Worm (Caenorhabditis elegans) whole organism, L4 larva: ENCODE results near the gene ech-6.

Source experiments
- D1046.2 ChIP-seq: fragments of 200-800 bp; sonication (Bioruptor generic); IDR thresholded peaks from 2 replicates; pipeline ENCODE4 v1.3.6; 2022; ENCODE audit warnings: missing genetic modification characterization, missing compliant biosample characterization
- F10B5.3 ChIP-seq: sonication (generic microtip); optimal IDR thresholded peaks from 2 replicates; lab custom pipeline; 2016; ENCODE audit warnings: mild to moderate bottlenecking, missing genetic modification characterization, missing compliant biosample characterization
- F44E2.7 ChIP-seq: fragments of 200-800 bp; sonication (Bioruptor generic); IDR thresholded peaks from 2 replicates; pipeline ENCODE4 v2.1.2; 2022; ENCODE audit warnings: missing genetic modification characterization, missing compliant biosample characterization
- T26A8.4 ChIP-seq: fragments of 200-800 bp; sonication (Bioruptor generic); IDR thresholded peaks from 2 replicates; pipeline ENCODE4 v1.3.6; 2022; ENCODE audit warnings: missing genetic modification characterization, missing compliant biosample characterization
- Y5F2A.4 ChIP-seq: fragments of 200-800 bp; sonication (Bioruptor generic); optimal IDR thresholded peaks from 2 replicates; lab custom pipeline; 2018; ENCODE audit warnings: mild to moderate bottlenecking, missing genetic modification characterization, missing compliant biosample characterization
- Y75B8A.6 ChIP-seq: fragments of 200-800 bp; sonication (Bioruptor generic); IDR thresholded peaks from 2 replicates; pipeline ENCODE4 v1.3.6; 2022; ENCODE audit warnings: missing genetic modification reagents, missing genetic modification characterization, missing compliant biosample characterization
- ZK546.5 ChIP-seq, 2 experiments: sonication (generic microtip); optimal IDR thresholded peaks; 2 replicates each; lab custom pipeline; 2017; ENCODE audit warnings: missing biosample characterization in 2 of 2, missing genetic modification characterization in 2 of 2
- aha-1 ChIP-seq: fragments of 150-350 bp; peaks from one replicate; lab custom pipeline; 2014; ENCODE audit warnings: missing biosample characterization, missing genetic modification characterization
- ama-1 ChIP-seq: fragments of 150-350 bp; optimal IDR thresholded peaks from 2 replicates; lab custom pipeline; 2014; ENCODE audit warnings: inconsistent platforms, mixed read lengths
- arid-1 ChIP-seq: fragments of 200-800 bp; sonication (Bioruptor generic); conservative IDR thresholded peaks from 2 replicates; pipeline ENCODE4 v1.3.6; 2022; ENCODE audit warnings: missing genetic modification reagents, missing genetic modification characterization, missing compliant biosample characterization
- attf-4 ChIP-seq: sonication (generic microtip); optimal IDR thresholded peaks from 3 replicates; lab custom pipeline; 2017; ENCODE audit warnings: missing biosample characterization, missing genetic modification characterization
- ceh-32 ChIP-seq: sonication (generic microtip); optimal IDR thresholded peaks from 2 replicates; lab custom pipeline; 2016; ENCODE audit warnings: mild to moderate bottlenecking, missing genetic modification characterization, missing compliant biosample characterization; ENCODE audit not compliant: poor library complexity
- ceh-44 ChIP-seq: fragments of 200-800 bp; sonication (Bioruptor generic); IDR thresholded peaks from 2 replicates; pipeline ENCODE4 v1.3.6; 2022; ENCODE audit warnings: missing genetic modification reagents, missing genetic modification characterization, missing compliant biosample characterization
- ceh-62 ChIP-seq: sonication (generic microtip); optimal IDR thresholded peaks from 2 replicates; lab custom pipeline; 2017; ENCODE audit warnings: missing biosample characterization, missing genetic modification characterization
- daf-12 ChIP-seq: fragments of 150-350 bp; optimal IDR thresholded peaks from 2 replicates; lab custom pipeline; 2014; ENCODE audit warnings: missing biosample characterization, missing genetic modification reagents, missing genetic modification characterization
- daf-16 ChIP-seq, 3 experiments: sonication (generic microtip); optimal IDR thresholded peaks; 2 replicates each; lab custom pipeline; 2016 to 2017; ENCODE audit warnings: missing genetic modification characterization in 3 of 3, missing genetic modification reagents in 3 of 3, mild to moderate bottlenecking in 2 of 3, missing compliant biosample characterization in 2 of 3, missing biosample characterization in 1 of 3, moderate library complexity in 1 of 3
- daf-8 ChIP-seq: fragments of 200-800 bp; sonication (Bioruptor generic); IDR thresholded peaks from 2 replicates; pipeline ENCODE4 v1.3.6; 2022; ENCODE audit warnings: missing genetic modification characterization, missing compliant biosample characterization
- dmd-6 ChIP-seq: fragments of 200-800 bp; sonication (Bioruptor generic); IDR thresholded peaks from 2 replicates; pipeline ENCODE4 v1.3.6; 2022; ENCODE audit warnings: missing genetic modification reagents, missing genetic modification characterization, missing compliant biosample characterization
- dmd-8 ChIP-seq: fragments of 200-800 bp; sonication (Bioruptor generic); IDR thresholded peaks from 2 replicates; pipeline ENCODE4 v1.3.6; 2022; ENCODE audit warnings: missing genetic modification characterization, missing compliant biosample characterization
- dmd-9 ChIP-seq: fragments of 200-800 bp; sonication (Bioruptor generic); IDR thresholded peaks from 2 replicates; pipeline ENCODE4 v1.3.6; 2022; ENCODE audit warnings: missing genetic modification reagents, missing genetic modification characterization, missing compliant biosample characterization
- egl-43 ChIP-seq: fragments of 200-800 bp; sonication (Bioruptor generic); IDR thresholded peaks from 2 replicates; pipeline ENCODE4 v1.3.6; 2022; ENCODE audit warnings: missing genetic modification reagents, missing genetic modification characterization, missing compliant biosample characterization
- gei-8 ChIP-seq: fragments of 200-800 bp; sonication (Bioruptor generic); optimal IDR thresholded peaks from 2 replicates; lab custom pipeline; 2018; ENCODE audit warnings: mild to moderate bottlenecking, missing genetic modification characterization, missing compliant biosample characterization
- hif-1 ChIP-seq, 2 experiments: sonication (generic microtip); optimal IDR thresholded peaks; 2 replicates each; lab custom pipeline; 2016 to 2017; ENCODE audit warnings: missing compliant biosample characterization in 2 of 2, missing genetic modification characterization in 2 of 2, missing genetic modification reagents in 2 of 2, missing genotype in 2 of 2, mild to moderate bottlenecking in 1 of 2
- jun-1 ChIP-seq: fragments of 150-350 bp; optimal IDR thresholded peaks from 2 replicates; lab custom pipeline; 2014; ENCODE audit warnings: missing biosample characterization, missing genetic modification reagents, missing genetic modification characterization
- lim-7 ChIP-seq: fragments of 200-800 bp; sonication (Bioruptor generic); IDR thresholded peaks from 2 replicates; pipeline ENCODE4 v1.3.6; 2022; ENCODE audit warnings: missing genetic modification characterization, missing compliant biosample characterization
- lin-1 ChIP-seq: fragments of 200-800 bp; sonication (Bioruptor generic); IDR thresholded peaks from 2 replicates; pipeline ENCODE4 v1.3.6; 2022; ENCODE audit warnings: missing genetic modification reagents, missing genetic modification characterization, missing compliant biosample characterization
- lin-13 ChIP-seq: fragments of 150-350 bp; optimal IDR thresholded peaks from 2 replicates; lab custom pipeline; 2014; ENCODE audit warnings: missing biosample characterization, missing genetic modification reagents, missing genetic modification characterization
- lin-15B ChIP-seq: fragments of 150-350 bp; sonication (generic microtip); optimal IDR thresholded peaks from 3 replicates; lab custom pipeline; 2014; ENCODE audit warnings: missing biosample characterization, missing genetic modification characterization
- lin-38 ChIP-seq: fragments of 200-800 bp; sonication (Bioruptor generic); IDR thresholded peaks from 2 replicates; pipeline ENCODE4 v1.3.6; 2022; ENCODE audit warnings: missing genetic modification reagents, missing genetic modification characterization, missing compliant biosample characterization
- lir-3 ChIP-seq: sonication (generic microtip); optimal IDR thresholded peaks from 2 replicates; lab custom pipeline; 2016; ENCODE audit warnings: mild to moderate bottlenecking, missing genetic modification characterization, missing compliant biosample characterization
- madf-5 ChIP-seq, 2 experiments: fragments of 200-800 bp; sonication (Bioruptor generic); IDR thresholded peaks; 2 replicates each; pipeline ENCODE4 v1.3.6; 2022; ENCODE audit warnings: missing compliant biosample characterization in 2 of 2, missing genetic modification characterization in 2 of 2
- mxl-2 ChIP-seq: fragments of 200-800 bp; sonication (Bioruptor generic); conservative IDR thresholded peaks from 2 replicates; pipeline ENCODE4 v1.3.6; 2022; ENCODE audit warnings: missing genetic modification reagents, missing genetic modification characterization, missing compliant biosample characterization
- nhr-102 ChIP-seq: sonication (generic microtip); optimal IDR thresholded peaks from 2 replicates; lab custom pipeline; 2016; ENCODE audit warnings: mild to moderate bottlenecking, missing genetic modification characterization, moderate library complexity, missing compliant biosample characterization
- nhr-11 ChIP-seq: fragments of 150-350 bp; optimal IDR thresholded peaks from 2 replicates; lab custom pipeline; 2014; ENCODE audit warnings: missing biosample characterization, missing genetic modification characterization
- nhr-111 ChIP-seq: fragments of 200-800 bp; sonication (Bioruptor generic); optimal IDR thresholded peaks from 2 replicates; lab custom pipeline; 2018; ENCODE audit warnings: mild to moderate bottlenecking, missing genetic modification characterization, missing compliant biosample characterization
- nhr-237 ChIP-seq: sonication (generic microtip); optimal IDR thresholded peaks from 2 replicates; lab custom pipeline; 2017; ENCODE audit warnings: missing biosample characterization, missing genetic modification characterization
- nhr-25 ChIP-seq: sonication (generic microtip); optimal IDR thresholded peaks from 2 replicates; lab custom pipeline; 2017; ENCODE audit warnings: missing genetic modification characterization, mild to moderate bottlenecking, missing compliant biosample characterization, antibody characterized with exemption, moderate library complexity, borderline replicate concordance; ENCODE audit not compliant: insufficient read depth
- nhr-41 ChIP-seq: fragments of 200-800 bp; sonication (Bioruptor generic); IDR thresholded peaks from 2 replicates; pipeline ENCODE4 v1.3.6; 2022; ENCODE audit warnings: missing genetic modification reagents, missing genetic modification characterization, missing compliant biosample characterization
- nhr-77 ChIP-seq: fragments of 150-350 bp; optimal IDR thresholded peaks from 2 replicates; lab custom pipeline; 2014; ENCODE audit warnings: missing biosample characterization, missing genetic modification characterization
- pqm-1 ChIP-seq: sonication (generic microtip); optimal IDR thresholded peaks from 2 replicates; lab custom pipeline; 2017; ENCODE audit warnings: missing biosample characterization, missing genetic modification characterization
- rbr-2 ChIP-seq: sonication (generic microtip); optimal IDR thresholded peaks from 2 replicates; lab custom pipeline; 2016; ENCODE audit warnings: missing genotype, missing genetic modification characterization, missing compliant biosample characterization
- saeg-2 ChIP-seq: fragments of 200-800 bp; sonication (Bioruptor generic); IDR thresholded peaks from 2 replicates; pipeline ENCODE4 v1.3.6; 2022; ENCODE audit warnings: missing genetic modification reagents, missing genetic modification characterization, missing compliant biosample characterization
- sdz-12 ChIP-seq: fragments of 200-800 bp; sonication (Bioruptor generic); optimal IDR thresholded peaks from 2 replicates; lab custom pipeline; 2018; ENCODE audit warnings: mild to moderate bottlenecking, missing genetic modification characterization, missing compliant biosample characterization
- set-16 ChIP-seq: fragments of 200-800 bp; sonication (Bioruptor generic); IDR thresholded peaks from 2 replicates; pipeline ENCODE4 v1.3.6; 2022; ENCODE audit warnings: missing genetic modification reagents, missing genetic modification characterization, missing compliant biosample characterization
- spr-1 ChIP-seq: sonication (generic microtip); optimal IDR thresholded peaks from 2 replicates; lab custom pipeline; 2016; ENCODE audit warnings: mild to moderate bottlenecking, missing genetic modification characterization, missing compliant biosample characterization
- spr-3 ChIP-seq: fragments of 200-800 bp; sonication (Bioruptor generic); optimal IDR thresholded peaks from 2 replicates; lab custom pipeline; 2018; ENCODE audit warnings: mild to moderate bottlenecking, missing genetic modification characterization, missing compliant biosample characterization
- unc-62 ChIP-seq, 3 experiments: fragments of 150-350 bp in 1 of 3; sonication (generic microtip); optimal IDR thresholded peaks in 2 of 3; peaks in 1 of 3; 1 replicate in 1 of 3; 2 replicates in 2 of 3; lab custom pipeline; 2014 to 2017; ENCODE audit warnings: missing biosample characterization in 3 of 3, missing genetic modification characterization in 3 of 3, missing genetic modification reagents in 3 of 3, missing genotype in 1 of 3
- zag-1 ChIP-seq: fragments of 150-350 bp; optimal IDR thresholded peaks from 2 replicates; lab custom pipeline; 2014; ENCODE audit warnings: missing biosample characterization, missing genetic modification characterization
- zip-11 ChIP-seq: fragments of 200-800 bp; sonication (Bioruptor generic); IDR thresholded peaks from 2 replicates; pipeline ENCODE4 v1.3.6; 2022; ENCODE audit warnings: missing genetic modification characterization, missing compliant biosample characterization
- zip-2 ChIP-seq: fragments of 150-350 bp; optimal IDR thresholded peaks from 2 replicates; lab custom pipeline; 2014; ENCODE audit warnings: missing biosample characterization, missing genetic modification characterization
- ztf-11 ChIP-seq: fragments of 150-350 bp; optimal IDR thresholded peaks from 2 replicates; lab custom pipeline; 2014; ENCODE audit warnings: missing biosample characterization, missing genetic modification characterization
- ztf-7 ChIP-seq: fragments of 150-350 bp; optimal IDR thresholded peaks from 2 replicates; lab custom pipeline; 2014; ENCODE audit warnings: missing biosample characterization, missing genetic modification characterization

Gene ech-6

DNA sequence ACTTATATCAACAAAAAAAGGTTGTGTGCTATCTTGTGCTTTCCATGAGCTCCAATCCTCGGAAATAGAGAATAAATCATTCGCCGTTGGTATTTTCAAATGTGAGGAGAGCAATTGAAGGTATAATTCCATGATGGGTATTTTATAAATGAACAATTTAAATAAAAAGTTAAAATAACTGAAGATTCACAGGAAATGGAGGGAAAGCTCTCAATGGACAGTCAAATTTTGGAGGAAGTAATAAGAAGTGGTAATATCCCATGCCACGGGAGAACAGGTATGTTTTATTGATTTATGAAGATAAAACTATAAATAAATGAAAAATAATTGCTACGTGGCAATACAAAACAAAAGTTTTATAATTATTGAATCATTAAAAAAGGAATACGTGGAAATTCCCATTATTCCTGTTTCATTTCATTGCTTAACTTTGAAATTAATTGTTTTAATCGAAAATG lies 30.5 kb upstream of the ech-6 start (continued):
- TF ChIP-seq spr-1 (tag; lab: Kevin White, UChicago) = peak; percentile 26
- peak; percentile 73 for TF ChIP-seq nhr-102 (tag; lab: Kevin White, UChicago)
- TF ChIP-seq mxl-2 (GFP tag; lab: Robert Waterston, UW) = no peak
- no peak for TF ChIP-seq madf-5 (GFP tag; IDR thresholded peaks at IDR 0.05; lab: Robert Waterston, UW)
- no peak for TF ChIP-seq ztf-11
- no peak for TF ChIP-seq nhr-41 (GFP tag; lab: Robert Waterston, UW)
- no peak for TF ChIP-seq ceh-32 (tag; lab: Kevin White, UChicago)
- no peak for TF ChIP-seq gei-8 (GFP tag; lab: Kevin White, UChicago)
- TF ChIP-seq ceh-62 (tag; lab: Kevin White, UChicago) = no peak
- TF ChIP-seq lin-1 (GFP tag; lab: Robert Waterston, UW) = no peak
- TF ChIP-seq D1046.2 (GFP tag; lab: Robert Waterston, UW) = no peak
- TF ChIP-seq nhr-111 = peak; percentile 51
- no peak for TF ChIP-seq Y5F2A.4 (GFP tag; lab: Kevin White, UChicago)
- no peak for TF ChIP-seq lin-15B (tag; lab: Kevin White, UChicago)
- TF ChIP-seq ama-1 = peak; percentile 68
- TF ChIP-seq lin-38 = peak; percentile 62
- no peak for TF ChIP-seq pqm-1 (tag; lab: Kevin White, UChicago)
- peak; percentile 11 for TF ChIP-seq nhr-25 (tag; lab: Kevin White, UChicago)
- TF ChIP-seq F44E2.7 (GFP tag; lab: Robert Waterston, UW) = no peak
- no peak for TF ChIP-seq lin-13
- no peak for TF ChIP-seq jun-1 (tag; lab: Kevin White, UChicago)
- TF ChIP-seq egl-43 = no peak
- TF ChIP-seq spr-3 = peak; percentile 40
- TF ChIP-seq Y75B8A.6 = no peak
- TF ChIP-seq zag-1 (tag; lab: Kevin White, UChicago) = no peak
- TF ChIP-seq aha-1 (tag; lab: Kevin White, UChicago) = peak; percentile 26
- TF ChIP-seq daf-12 (tag; lab: Kevin White, UChicago) = no peak
- no peak for TF ChIP-seq nhr-237 (tag; lab: Kevin White, UChicago)
- no peak for TF ChIP-seq zip-2 (tag; lab: Kevin White, UChicago)
- TF ChIP-seq set-16 = no peak
- TF ChIP-seq saeg-2 (GFP tag; lab: Robert Waterston, UW) = no peak
- TF ChIP-seq nhr-77 (tag; lab: Kevin White, UChicago) = no peak
- TF ChIP-seq daf-16 (GFP tag; optimal IDR thresholded peaks at IDR 0.05; lab: Kevin White, UChicago) = peak in 1 of 2 experiments; percentile 62
- TF ChIP-seq daf-16 (tag; optimal IDR thresholded peaks at IDR 0.05; lab: Kevin White, UChicago) = peak; percentile 61
- TF ChIP-seq ztf-7 (tag; lab: Kevin White, UChicago) = no peak
- TF ChIP-seq unc-62 (GFP tag; optimal IDR thresholded peaks at IDR 0.05 in 1 of 2; lab: Kevin White, UChicago) = no peak
- no peak for TF ChIP-seq unc-62 (tag; optimal IDR thresholded peaks at IDR 0.05; lab: Kevin White, UChicago)
- no peak for TF ChIP-seq rbr-2 (tag; lab: Kevin White, UChicago)
- no peak for TF ChIP-seq attf-4 (tag; lab: Kevin White, UChicago)
- TF ChIP-seq hif-1 (tag; optimal IDR thresholded peaks at IDR 0.05; lab: Kevin White, UChicago) = no peak
- TF ChIP-seq T26A8.4 = peak; percentile 55
- no peak for TF ChIP-seq dmd-8 (GFP tag; lab: Robert Waterston, UW)
- no peak for TF ChIP-seq lim-7 (GFP tag; lab: Robert Waterston, UW)
- TF ChIP-seq ceh-44 (GFP tag; lab: Robert Waterston, UW) = no peak
- no peak for TF ChIP-seq daf-8 (GFP tag; lab: Robert Waterston, UW)
- TF ChIP-seq sdz-12 (GFP tag; lab: Kevin White, UChicago) = peak; percentile 76
- no peak for TF ChIP-seq arid-1 (GFP tag; lab: Robert Waterston, UW)
- TF ChIP-seq F10B5.3 = no peak
- TF ChIP-seq dmd-9 (GFP tag; lab: Robert Waterston, UW) = no peak
- TF ChIP-seq nhr-11 (tag; lab: Kevin White, UChicago) = no peak
- no peak for TF ChIP-seq lir-3 (tag; lab: Kevin White, UChicago)
- TF ChIP-seq ZK546.5 (tag; optimal IDR thresholded peaks at IDR 0.05; lab: Kevin White, UChicago) = no peak
- no peak for TF ChIP-seq zip-11 (GFP tag; lab: Robert Waterston, UW)
- TF ChIP-seq dmd-6 (GFP tag; lab: Robert Waterston, UW) = no peak
